Worm (Caenorhabditis elegans): ENCODE results near the gene F38A1.13.

Gene F38A1.13

ce11 chrIV:1260474-1260873, 4.6 kb upstream of the F38A1.13 start (continued):
- TF ChIP-seq akir-1 (GFP tag; optimal IDR thresholded peaks at IDR 0.05) (no peak), fkh-3 (tag; optimal IDR thresholded peaks at IDR 0.05) (no peak)

ce11 chrIV:1261024-1261423, 4.0 kb upstream of the F38A1.13 start, which contains the start of gene clec-169:
Gene clec-169, plus strand, starts transcription at chrIV:1261324.
- TF ChIP-seq ccch-3 (GFP tag; optimal IDR thresholded peaks at IDR 0.05), result no peak
- TF ChIP-seq nhr-80 (tag; optimal IDR thresholded peaks at IDR 0.05), result no peak
- TF ChIP-seq nhr-27 (tag; optimal IDR thresholded peaks at IDR 0.05), result no peak

- no peak for TF ChIP-seq sdz-38 (tag; optimal IDR thresholded peaks at IDR 0.05)
- no peak for TF ChIP-seq tbx-9 (tag; optimal IDR thresholded peaks at IDR 0.05; ENCODE audit: borderline replicate concordance)
- TF ChIP-seq nfyb-1 (GFP tag; IDR thresholded peaks at IDR 0.05), result no peak
- TF ChIP-seq B0019.2 (GFP tag; conservative IDR thresholded peaks at IDR 0.05), result no peak
- TF ChIP-seq nfya-2 (GFP tag; IDR thresholded peaks at IDR 0.05), result no peak
- TF ChIP-seq K11D2.4 (GFP tag; IDR thresholded peaks at IDR 0.05), result no peak
- TF ChIP-seq hmg-20 (GFP tag; IDR thresholded peaks at IDR 0.05), result no peak
- TF ChIP-seq Y56A3A.18 (GFP tag; IDR thresholded peaks at IDR 0.05), result no peak
- no peak for TF ChIP-seq mes-4 (tag; optimal IDR thresholded peaks at IDR 0.05)
- no peak for TF ChIP-seq F10E7.11 (tag; optimal IDR thresholded peaks at IDR 0.05)
Observed at ce11 chrIV:1261930-1262329, 3.1 kb upstream of the F38A1.13 start.

- TF ChIP-seq nhr-80 (tag; optimal IDR thresholded peaks at IDR 0.05) (peak; percentile 82), mcd-1 (GFP tag; IDR thresholded peaks at IDR 0.05) (no peak), dpff-1 (tag; optimal IDR thresholded peaks at IDR 0.05) (no peak), ztf-26 (tag; optimal IDR thresholded peaks at IDR 0.05) (no peak), somi-1 (GFP tag; optimal IDR thresholded peaks at IDR 0.05) (no peak), nfyb-1 (GFP tag; IDR thresholded peaks at IDR 0.05) (no peak)
Observed at ce11 chrIV:1266138-1266537, 1.1 kb downstream of the F38A1.13 start.

- TF ChIP-seq ekl-4 (GFP tag; IDR thresholded peaks at IDR 0.05), result no peak
- TF ChIP-seq cebp-2 (GFP tag; IDR thresholded peaks at IDR 0.05), result no peak
- no peak for TF ChIP-seq pha-4 (tag; optimal IDR thresholded peaks at IDR 0.05)
- no peak for TF ChIP-seq ztf-25 (GFP tag; IDR thresholded peaks at IDR 0.05)
- TF ChIP-seq B0336.3 (GFP tag; IDR thresholded peaks at IDR 0.05), result no peak
- TF ChIP-seq hlh-12 (tag; optimal IDR thresholded peaks at IDR 0.05), result no peak
- no peak for TF ChIP-seq him-1 (tag; optimal IDR thresholded peaks at IDR 0.05)
- no peak for TF ChIP-seq pbrm-1 (GFP tag; IDR thresholded peaks at IDR 0.05)
Observed at ce11 chrIV:1266724-1267123, 1.7 kb downstream of the F38A1.13 start, which contains the start of gene clec-170. Gene clec-170, plus strand, starts transcription at chrIV:1266866.

- TF ChIP-seq hrde-1 (tag; optimal IDR thresholded peaks at IDR 0.05; ENCODE audit: borderline replicate concordance) (no peak), pbrm-1 (GFP tag; IDR thresholded peaks at IDR 0.05) (peak; percentile 53; the same call in 1 of the 2 replicates), mel-28 (tag; optimal IDR thresholded peaks at IDR 0.05; ENCODE audit: borderline replicate concordance) (no peak), athp-1 (tag; optimal IDR thresholded peaks at IDR 0.05) (no peak), tbx-9 (tag; optimal IDR thresholded peaks at IDR 0.05; ENCODE audit: borderline replicate concordance) (no peak), zfh-2 (GFP tag; conservative IDR thresholded peaks at IDR 0.05) (peak; percentile 88), lsl-1 (GFP tag; optimal IDR thresholded peaks at IDR 0.05) (peak; percentile 74), nfya-1 (tag; optimal IDR thresholded peaks at IDR 0.05; ENCODE audit: borderline replicate concordance, insufficient read depth) (no peak), F23B12.7 (tag; optimal IDR thresholded peaks at IDR 0.05; ENCODE audit: insufficient read depth) (peak; percentile 19), snpc-3.4 (tag; optimal IDR thresholded peaks at IDR 0.05) (no peak), ceh-91 (GFP tag; IDR thresholded peaks at IDR 0.05) (no peak), Y53F4B.3 (GFP tag; IDR thresholded peaks at IDR 0.05) (no peak), K11D2.4 (GFP tag; IDR thresholded peaks at IDR 0.05) (no peak), mes-4 (tag; optimal IDR thresholded peaks at IDR 0.05) (no peak), F10E7.11 (tag; optimal IDR thresholded peaks at IDR 0.05) (no peak), ztf-6 (GFP tag; IDR thresholded peaks at IDR 0.05) (no peak), F39B2.1 (GFP tag; IDR thresholded peaks at IDR 0.05) (no peak), dpl-1 (GFP tag; optimal IDR thresholded peaks at IDR 0.05) (peak; percentile 60), attf-3 (GFP tag; conservative IDR thresholded peaks at IDR 0.05) (peak; percentile 53), ekl-4 (GFP tag; IDR thresholded peaks at IDR 0.05) (peak; percentile 61)
Observed at ce11 chrIV:1274583-1274982, 9.6 kb downstream of the F38A1.13 start, which contains the start of gene C09E9.1. Gene C09E9.1, plus strand, starts transcription at chrIV:1274868.
